Worm (Caenorhabditis elegans): ENCODE data around the gene Y10G11A.1.

ce11 chrIV:16403283-16403682 is 21.2 kb upstream of the Y10G11A.1 start:
- TF ChIP-seq unc-62 (GFP tag; optimal IDR thresholded peaks at IDR 0.05) (no peak), ztf-11 (tag; optimal IDR thresholded peaks at IDR 0.05) (no peak), lsy-2 (tag; optimal IDR thresholded peaks at IDR 0.05) (no peak), ces-1 (GFP tag; optimal IDR thresholded peaks at IDR 0.05) (no peak), unc-39 (tag; optimal IDR thresholded peaks at IDR 0.05) (no peak), lin-13 (tag; optimal IDR thresholded peaks at IDR 0.05) (no peak), tbx-8 (GFP tag; optimal IDR thresholded peaks at IDR 0.05) (no peak), elt-1 (tag; optimal IDR thresholded peaks at IDR 0.05; ENCODE audit: borderline replicate concordance, insufficient read depth) (no peak), lin-32 (GFP tag; optimal IDR thresholded peaks at IDR 0.05) (no peak), nhr-237 (tag; optimal IDR thresholded peaks at IDR 0.05) (no peak)
